Worm (Caenorhabditis elegans) whole organism, L3 larva: ENCODE results near the gene ctf-18.

Experiments
- R02D3.7 ChIP-seq: fragments of 150-350 bp; optimal IDR thresholded peaks from 2 replicates; lab custom pipeline; 2014; ENCODE audit warnings: missing biosample characterization, missing genetic modification characterization
- ZK546.5 ChIP-seq: sonication (generic microtip); optimal IDR thresholded peaks from 2 replicates; lab custom pipeline; 2017; ENCODE audit warnings: missing biosample characterization, missing genetic modification characterization
- aly-2 ChIP-seq: fragments of 150-350 bp; optimal IDR thresholded peaks from 2 replicates; lab custom pipeline; 2014; ENCODE audit warnings: missing biosample characterization, missing genetic modification characterization
- ama-1 ChIP-seq: fragments of 150-350 bp; optimal IDR thresholded peaks from 2 replicates; lab custom pipeline; 2018
- ceh-16 ChIP-seq: sonication (generic microtip); optimal IDR thresholded peaks from 2 replicates; lab custom pipeline; 2017; ENCODE audit warnings: missing biosample characterization, missing genetic modification characterization
- ceh-28 ChIP-seq: fragments of 150-350 bp; optimal IDR thresholded peaks from 2 replicates; lab custom pipeline; 2014; ENCODE audit warnings: missing biosample characterization, missing genetic modification reagents, missing genetic modification characterization
- ceh-82 ChIP-seq: fragments of 150-350 bp; optimal IDR thresholded peaks from 2 replicates; lab custom pipeline; 2014; ENCODE audit warnings: missing biosample characterization, missing genetic modification characterization
- ceh-9 ChIP-seq: sonication (generic microtip); optimal IDR thresholded peaks from 2 replicates; lab custom pipeline; 2018; ENCODE audit warnings: missing biosample characterization, missing genetic modification characterization
- daf-12 ChIP-seq: fragments of 150-350 bp; optimal IDR thresholded peaks from 2 replicates; lab custom pipeline; 2014; ENCODE audit warnings: missing biosample characterization, missing genetic modification reagents, missing genetic modification characterization
- egl-27 ChIP-seq: sonication (generic microtip); optimal IDR thresholded peaks from 4 replicates; lab custom pipeline; 2017; ENCODE audit warnings: missing biosample characterization, missing genetic modification reagents, missing genetic modification characterization
- egl-5 ChIP-seq: fragments of 150-350 bp; optimal IDR thresholded peaks from 2 replicates; lab custom pipeline; 2017; ENCODE audit warnings: missing biosample characterization, missing genetic modification reagents, missing genetic modification characterization, inconsistent platforms
- elt-1 ChIP-seq: fragments of 150-350 bp; optimal IDR thresholded peaks from 2 replicates; lab custom pipeline; 2014; ENCODE audit warnings: missing biosample characterization, missing genetic modification characterization
- elt-2 ChIP-seq: sonication (generic microtip); optimal IDR thresholded peaks from 2 replicates; lab custom pipeline; 2016; ENCODE audit warnings: missing genetic modification reagents, mild to moderate bottlenecking, missing genetic modification characterization, missing compliant biosample characterization
- eor-1 ChIP-seq, 2 experiments: fragments of 150-350 bp; optimal IDR thresholded peaks; 2 replicates each; lab custom pipeline; 2014 to 2018; ENCODE audit warnings: missing biosample characterization in 2 of 2, missing genetic modification characterization in 2 of 2
- fkh-10 ChIP-seq: sonication (generic microtip); optimal IDR thresholded peaks from 2 replicates; lab custom pipeline; 2017; ENCODE audit warnings: missing biosample characterization, missing genetic modification reagents, missing genetic modification characterization
- fos-1 ChIP-seq: fragments of 150-350 bp; optimal IDR thresholded peaks from 2 replicates; lab custom pipeline; 2014; ENCODE audit warnings: missing biosample characterization, missing genetic modification characterization
- hmg-11 ChIP-seq: sonication (generic microtip); optimal IDR thresholded peaks from 2 replicates; lab custom pipeline; 2016; ENCODE audit warnings: missing genetic modification characterization, missing compliant biosample characterization
- lin-15B ChIP-seq: fragments of 150-350 bp; optimal IDR thresholded peaks from 2 replicates; lab custom pipeline; 2014; ENCODE audit warnings: missing biosample characterization, missing genetic modification characterization
- lsy-12 ChIP-seq: sonication (generic microtip); optimal IDR thresholded peaks from 2 replicates; lab custom pipeline; 2016; ENCODE audit warnings: mild to moderate bottlenecking, missing genetic modification characterization, missing compliant biosample characterization
- mdl-1 ChIP-seq: fragments of 150-350 bp; optimal IDR thresholded peaks from 2 replicates; lab custom pipeline; 2014; ENCODE audit warnings: missing biosample characterization, missing genetic modification characterization
- nfya-1 ChIP-seq: sonication (generic microtip); optimal IDR thresholded peaks from 2 replicates; lab custom pipeline; 2017; ENCODE audit warnings: missing genetic modification characterization, mild to moderate bottlenecking, missing compliant biosample characterization, antibody characterized with exemption, moderate library complexity; ENCODE audit not compliant: insufficient read depth
- nhr-11 ChIP-seq: fragments of 150-350 bp; optimal IDR thresholded peaks from 2 replicates; lab custom pipeline; 2014; ENCODE audit warnings: missing biosample characterization, missing genetic modification characterization
- nhr-12 ChIP-seq: fragments of 150-350 bp; optimal IDR thresholded peaks from 2 replicates; lab custom pipeline; 2014; ENCODE audit warnings: missing biosample characterization, missing genetic modification characterization
- nhr-237 ChIP-seq: fragments of 150-350 bp; optimal IDR thresholded peaks from 2 replicates; lab custom pipeline; 2014; ENCODE audit warnings: missing biosample characterization, missing genetic modification characterization
- nhr-25 ChIP-seq: sonication (generic microtip); optimal IDR thresholded peaks from 2 replicates; lab custom pipeline; 2017; ENCODE audit warnings: missing biosample characterization, missing genetic modification characterization
- nhr-28 ChIP-seq: fragments of 150-350 bp; optimal IDR thresholded peaks from 2 replicates; lab custom pipeline; 2014; ENCODE audit warnings: missing biosample characterization, missing genetic modification characterization
- nhr-43 ChIP-seq: sonication (generic microtip); optimal IDR thresholded peaks from 2 replicates; lab custom pipeline; 2016; ENCODE audit warnings: mild to moderate bottlenecking, missing genetic modification characterization, missing compliant biosample characterization; ENCODE audit not compliant: poor library complexity, severe bottlenecking
- nhr-67 ChIP-seq: fragments of 150-350 bp; optimal IDR thresholded peaks from 2 replicates; lab custom pipeline; 2014; ENCODE audit warnings: missing biosample characterization, missing genetic modification characterization
- nhr-77 ChIP-seq: fragments of 150-350 bp; optimal IDR thresholded peaks from 2 replicates; lab custom pipeline; 2014; ENCODE audit warnings: missing biosample characterization, missing genetic modification characterization
- pha-4 ChIP-seq: fragments of 150-350 bp; optimal IDR thresholded peaks from 2 replicates; lab custom pipeline; 2014; ENCODE audit warnings: missing biosample characterization, missing genetic modification reagents, missing genetic modification characterization
- pqm-1 ChIP-seq: fragments of 150-350 bp; optimal IDR thresholded peaks from 2 replicates; lab custom pipeline; 2017; ENCODE audit warnings: missing biosample characterization, missing genetic modification characterization, inconsistent platforms
- sea-2 ChIP-seq: fragments of 150-350 bp; sonication (generic microtip); optimal IDR thresholded peaks from 4 replicates; lab custom pipeline; 2014; ENCODE audit warnings: missing biosample characterization, missing genetic modification reagents, missing genetic modification characterization
- skn-1 ChIP-seq: fragments of 150-350 bp; optimal IDR thresholded peaks from 2 replicates; lab custom pipeline; 2014; ENCODE audit warnings: missing biosample characterization, missing genetic modification characterization
- unc-39 ChIP-seq: sonication (generic microtip); optimal IDR thresholded peaks from 4 replicates; lab custom pipeline; 2017; ENCODE audit warnings: missing biosample characterization, missing genetic modification characterization
- zag-1 ChIP-seq: fragments of 150-350 bp; optimal IDR thresholded peaks from 2 replicates; lab custom pipeline; 2014; ENCODE audit warnings: missing biosample characterization, missing genetic modification characterization
- ztf-11 ChIP-seq: fragments of 150-350 bp; optimal IDR thresholded peaks from 2 replicates; lab custom pipeline; 2014; ENCODE audit warnings: missing biosample characterization, missing genetic modification characterization
- ztf-4 ChIP-seq: fragments of 150-350 bp; optimal IDR thresholded peaks from 2 replicates; lab custom pipeline; 2014; ENCODE audit warnings: missing biosample characterization, missing genetic modification characterization

The ctf-18 gene

ce11 chrIV:10112570-10112969 is 13.9 kb downstream of the ctf-18 start, which contains the start of gene nsph-3.2:
Gene nsph-3.2 (plus strand): TSS chrIV:10112870.
- no peak for TF ChIP-seq elt-1
- TF ChIP-seq nhr-11: no peak
- no peak for TF ChIP-seq zag-1 (tag; lab: Kevin White, UChicago)
- TF ChIP-seq unc-39 (tag; lab: Kevin White, UChicago): no peak
- TF ChIP-seq daf-12 (tag; lab: Kevin White, UChicago): no peak
- no peak for TF ChIP-seq pha-4
- TF ChIP-seq elt-2 (tag; lab: Kevin White, UChicago): no peak
- TF ChIP-seq nhr-67: no peak
- TF ChIP-seq sea-2 (GFP tag; lab: Kevin White, UChicago): no peak

DNA sequence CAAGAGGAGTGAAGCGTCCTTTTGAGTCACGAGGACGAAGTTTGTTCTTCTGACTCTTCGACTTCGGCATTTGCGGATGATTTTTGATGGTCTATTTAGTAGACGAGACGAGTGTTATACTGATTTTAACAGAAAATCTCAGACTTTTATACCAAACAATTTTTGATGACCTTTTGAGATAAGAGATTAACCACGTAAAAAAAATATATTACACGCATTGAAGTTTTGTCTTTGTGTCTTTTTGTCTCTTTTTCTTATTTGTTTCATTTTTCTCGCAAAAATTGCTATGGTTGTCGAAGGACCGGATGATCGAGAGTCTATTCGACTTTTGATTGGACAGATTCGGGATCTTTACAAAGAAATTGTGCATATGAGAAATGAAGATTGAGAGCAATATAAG is 15.0 kb downstream of the ctf-18 start, which contains the start of gene spch-1:
Gene spch-1 (minus strand): TSS at position 101 of the 400 bp plus-strand sequence.
- TF ChIP-seq ZK546.5 (tag; lab: Kevin White, UChicago) (no peak), nhr-25 (no peak), ceh-28 (tag; lab: Kevin White, UChicago) (no peak), nhr-11 (no peak), eor-1 (tag; optimal IDR thresholded peaks at IDR 0.05; lab: Kevin White, UChicago) (no peak), nhr-28 (tag; lab: Kevin White, UChicago) (no peak), zag-1 (tag; lab: Kevin White, UChicago) (no peak), hmg-11 (tag; lab: Kevin White, UChicago) (no peak), R02D3.7 (tag; lab: Kevin White, UChicago) (no peak), nhr-77 (no peak), ceh-16 (tag; lab: Kevin White, UChicago) (no peak), elt-2 (tag; lab: Kevin White, UChicago) (no peak), elt-1 (no peak), ztf-11 (tag; lab: Kevin White, UChicago) (no peak), nhr-43 (tag; lab: Kevin White, UChicago) (no peak), fos-1 (tag; lab: Kevin White, UChicago) (no peak)
- TF ChIP-seq, all 47 proteins: peak for 0

- TF ChIP-seq aly-2 (no peak), skn-1 (tag; lab: Kevin White, UChicago) (no peak), unc-39 (tag; lab: Kevin White, UChicago) (no peak), ztf-11 (tag; lab: Kevin White, UChicago) (no peak), egl-27 (tag; lab: Kevin White, UChicago) (no peak), elt-2 (tag; lab: Kevin White, UChicago) (no peak), egl-5 (tag; lab: Kevin White, UChicago) (no peak), nhr-11 (no peak), ama-1 (lab: Kevin White, UChicago) (no peak), nhr-67 (no peak), pha-4 (no peak), nhr-237 (tag; lab: Kevin White, UChicago) (no peak)
These were observed 15.6 kb downstream of the ctf-18 start for ce11 chrIV:10110870-10111269.

DNA sequence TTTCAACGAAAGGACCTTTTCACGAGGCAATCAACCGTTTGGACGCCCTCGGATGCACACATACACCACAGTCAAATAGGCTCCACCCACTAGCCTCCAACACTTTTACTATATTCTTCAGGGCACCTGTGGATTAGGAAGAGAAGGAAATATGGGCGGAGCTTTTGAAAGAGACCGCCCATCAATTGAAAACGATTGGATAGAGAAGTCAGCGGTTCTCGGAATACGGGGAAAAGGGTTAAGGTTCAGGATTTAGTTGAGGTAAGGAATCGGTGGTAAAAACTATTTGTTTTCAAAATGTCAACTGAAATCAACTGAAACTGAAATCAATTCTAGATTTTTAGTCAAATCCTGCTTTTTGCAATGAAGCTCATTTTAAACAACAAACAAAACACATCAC is 16.0 kb downstream of the ctf-18 start, which contains the start of gene egl-38:
Gene egl-38 (minus strand): TSS at position 101 of the 400 bp plus-strand sequence.
- TF ChIP-seq nhr-25: no peak
- TF ChIP-seq pqm-1: no peak
- no peak for TF ChIP-seq fkh-10 (GFP tag; lab: Kevin White, UChicago)
- TF ChIP-seq nhr-12: no peak
- no peak for TF ChIP-seq nfya-1 (tag; lab: Kevin White, UChicago)
- no peak for TF ChIP-seq ceh-82 (tag; lab: Kevin White, UChicago)
- TF ChIP-seq lin-15B (tag; lab: Kevin White, UChicago): no peak
- no peak for TF ChIP-seq lsy-12 (tag; lab: Kevin White, UChicago)
- TF ChIP-seq ceh-28 (tag; lab: Kevin White, UChicago): no peak
- TF ChIP-seq ceh-9 (tag; lab: Kevin White, UChicago): no peak
- TF ChIP-seq zag-1 (tag; lab: Kevin White, UChicago): no peak
- TF ChIP-seq nhr-43 (tag; lab: Kevin White, UChicago): no peak
- no peak for TF ChIP-seq egl-5 (tag; lab: Kevin White, UChicago)
- TF ChIP-seq daf-12 (tag; lab: Kevin White, UChicago): no peak
- no peak for TF ChIP-seq mdl-1 (tag; lab: Kevin White, UChicago)
- TF ChIP-seq ama-1 (lab: Kevin White, UChicago): no peak
- TF ChIP-seq ztf-4 (tag; lab: Kevin White, UChicago): no peak
- no peak for TF ChIP-seq fos-1 (tag; lab: Kevin White, UChicago)
- TF ChIP-seq R02D3.7 (tag; lab: Kevin White, UChicago): no peak
- TF ChIP-seq, all 47 proteins: peak for 0
